Worm (Caenorhabditis elegans): ENCODE data around the gene F15E6.9.
A peak's percentile ranks its signal among the peaks of the same experiment; 100 is the strongest.

F15E6.9 gene

DNA sequence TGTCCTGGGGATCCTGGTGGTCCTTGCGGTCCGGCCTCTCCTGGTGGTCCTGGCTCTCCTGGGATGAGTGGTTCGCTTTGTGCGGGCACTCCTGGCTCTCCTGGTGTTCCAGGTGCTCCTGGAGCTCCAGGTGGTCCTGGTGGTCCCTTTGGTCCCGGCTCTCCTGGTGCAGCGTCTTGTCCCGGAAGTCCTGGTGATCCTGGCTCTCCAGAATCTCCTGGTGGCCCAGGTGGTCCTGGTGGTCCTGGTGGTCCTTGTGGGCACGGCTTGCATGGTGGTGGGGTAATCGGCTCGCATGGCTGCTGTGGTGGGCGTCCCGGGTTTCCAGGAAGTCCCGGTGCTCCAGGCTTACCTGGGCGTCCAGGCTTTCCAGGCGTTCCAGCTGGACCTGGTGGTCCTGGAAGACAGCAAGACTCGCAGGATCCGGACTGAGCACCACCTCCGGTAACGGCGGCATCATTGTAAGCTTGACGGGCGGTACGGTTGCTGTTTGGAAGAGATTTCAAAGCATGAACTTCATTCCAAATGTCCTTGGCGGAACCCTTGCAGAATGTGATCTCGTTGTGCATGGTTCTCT is 55.0 kb downstream of the F15E6.9 start:
- TF ChIP-seq ztf-23 (GFP tag; IDR thresholded peaks at IDR 0.05): no peak
- no peak for TF ChIP-seq cog-1 (tag; optimal IDR thresholded peaks at IDR 0.05)
- peak; percentile 5; the same call in 1 of the 2 replicates for TF ChIP-seq flt-1 (GFP tag; IDR thresholded peaks at IDR 0.05)
